Worm (Caenorhabditis elegans) whole organism, midembryonic: Measurements from ENCODE around the gene pxf-1.

Experiments used
- cog-1 ChIP-seq: sonication (generic microtip); optimal IDR thresholded peaks from 2 replicates; lab custom pipeline; 2016; ENCODE audit warnings: missing genetic modification characterization, missing compliant biosample characterization
- klf-2 ChIP-seq: fragments of 200-800 bp; sonication (Bioruptor generic); conservative IDR thresholded peaks from 2 replicates; pipeline ENCODE4 v1.3.6; 2022; ENCODE audit warnings: missing genetic modification reagents, missing genetic modification characterization, missing compliant biosample characterization

- TF ChIP-seq cog-1 (tag; lab: Kevin White, UChicago) (no peak), klf-2 (GFP tag; lab: Robert Waterston, UW) (no peak)
Measured at ce11 chrIV:10214811-10215210, 40.7 kb upstream of the pxf-1 start, which contains the start of gene abt-1.
